Worm (Caenorhabditis elegans) whole organism, late embryonic: ENCODE data around the gene pstk-1.
A peak's percentile ranks its signal among the peaks of the same experiment; 100 is the strongest.

Experiments used
- C08G9.2 ChIP-seq: sonication (generic microtip); optimal IDR thresholded peaks from 2 replicates; lab custom pipeline; 2016; ENCODE audit warnings: mild to moderate bottlenecking, missing genetic modification characterization, moderate library complexity, missing compliant biosample characterization
- K09A11.1 ChIP-seq: sonication (generic microtip); optimal IDR thresholded peaks from 2 replicates; lab custom pipeline; 2017; ENCODE audit warnings: antibody characterized with exemption, mild to moderate bottlenecking, missing genetic modification characterization, missing compliant biosample characterization; ENCODE audit not compliant: insufficient read depth
- T23F11.4 ChIP-seq: fragments of 200-800 bp; sonication (Bioruptor generic); optimal IDR thresholded peaks from 2 replicates; lab custom pipeline; 2018; ENCODE audit warnings: mild to moderate bottlenecking, missing genetic modification characterization, missing compliant biosample characterization
- ahr-1 ChIP-seq: sonication (generic microtip); optimal IDR thresholded peaks from 2 replicates; lab custom pipeline; 2016; ENCODE audit warnings: missing genetic modification characterization, missing compliant biosample characterization
- ama-1 ChIP-seq: fragments of 150-350 bp; optimal IDR thresholded peaks from 2 replicates; lab custom pipeline; 2014
- ceh-14 ChIP-seq: sonication (generic microtip); optimal IDR thresholded peaks from 2 replicates; lab custom pipeline; 2016; ENCODE audit warnings: missing genotype, missing genetic modification characterization, missing compliant biosample characterization
- ceh-18 ChIP-seq: sonication (generic microtip); optimal IDR thresholded peaks from 2 replicates; lab custom pipeline; 2016; ENCODE audit warnings: missing genetic modification characterization, missing compliant biosample characterization
- ceh-19 ChIP-seq: fragments of 200-800 bp; sonication (Bioruptor generic); optimal IDR thresholded peaks from 2 replicates; lab custom pipeline; 2018; ENCODE audit warnings: mild to moderate bottlenecking, missing genetic modification characterization, missing compliant biosample characterization
- ceh-2 ChIP-seq: sonication (generic microtip); optimal IDR thresholded peaks from 2 replicates; lab custom pipeline; 2016; ENCODE audit warnings: missing genotype, missing genetic modification characterization, missing compliant biosample characterization
- ceh-22 ChIP-seq: sonication (generic microtip); optimal IDR thresholded peaks from 2 replicates; lab custom pipeline; 2017; ENCODE audit warnings: missing biosample characterization, missing genetic modification characterization
- ceh-30 ChIP-seq: fragments of 150-350 bp; optimal IDR thresholded peaks from 2 replicates; lab custom pipeline; 2014; ENCODE audit warnings: missing biosample characterization, missing genetic modification characterization
- ceh-31 ChIP-seq: sonication (generic microtip); optimal IDR thresholded peaks from 2 replicates; lab custom pipeline; 2016; ENCODE audit warnings: missing genetic modification characterization, missing compliant biosample characterization
- ceh-45 ChIP-seq: fragments of 200-800 bp; sonication (Bioruptor generic); IDR thresholded peaks from 2 replicates; pipeline ENCODE4 v1.3.6; 2022; ENCODE audit warnings: missing genetic modification reagents, missing genetic modification characterization, missing compliant biosample characterization
- ceh-48 ChIP-seq: sonication (generic microtip); optimal IDR thresholded peaks from 2 replicates; lab custom pipeline; 2016; ENCODE audit warnings: missing genetic modification characterization, inconsistent platforms, missing compliant biosample characterization
- ceh-6 ChIP-seq: fragments of 200-800 bp; sonication (Bioruptor generic); optimal IDR thresholded peaks from 2 replicates; lab custom pipeline; 2018; ENCODE audit warnings: mild to moderate bottlenecking, missing genetic modification characterization, missing compliant biosample characterization
- dmd-4 ChIP-seq: sonication (generic microtip); optimal IDR thresholded peaks from 2 replicates; lab custom pipeline; 2016; ENCODE audit warnings: borderline replicate concordance, missing genetic modification characterization, missing compliant biosample characterization
- dve-1 ChIP-seq: sonication (generic microtip); optimal IDR thresholded peaks from 2 replicates; lab custom pipeline; 2017; ENCODE audit warnings: antibody characterized with exemption, mild to moderate bottlenecking, missing genetic modification characterization, missing compliant biosample characterization
- elt-2 ChIP-seq: sonication (generic microtip); optimal IDR thresholded peaks from 2 replicates; lab custom pipeline; 2016; ENCODE audit warnings: missing genetic modification reagents, missing genetic modification characterization, missing compliant biosample characterization
- ets-4 ChIP-seq: sonication (generic microtip); optimal IDR thresholded peaks from 2 replicates; lab custom pipeline; 2016; ENCODE audit warnings: missing genetic modification characterization, missing compliant biosample characterization
- fkh-10 ChIP-seq: fragments of 150-350 bp; optimal IDR thresholded peaks from 2 replicates; lab custom pipeline; 2014; ENCODE audit warnings: missing biosample characterization, missing genetic modification reagents, missing genetic modification characterization
- fkh-6 ChIP-seq: sonication (generic microtip); optimal IDR thresholded peaks from 2 replicates; lab custom pipeline; 2016; ENCODE audit warnings: missing genetic modification characterization, missing compliant biosample characterization
- lim-6 ChIP-seq: sonication (generic microtip); optimal IDR thresholded peaks from 2 replicates; lab custom pipeline; 2016; ENCODE audit warnings: missing genetic modification characterization, missing compliant biosample characterization
- nfya-1 ChIP-seq: sonication (generic microtip); optimal IDR thresholded peaks from 2 replicates; lab custom pipeline; 2017; ENCODE audit warnings: missing genetic modification characterization, mild to moderate bottlenecking, missing compliant biosample characterization, antibody characterized with exemption, moderate library complexity
- nhr-11 ChIP-seq: fragments of 150-350 bp; optimal IDR thresholded peaks from 2 replicates; lab custom pipeline; 2014; ENCODE audit warnings: missing biosample characterization, missing genetic modification characterization
- nhr-232 ChIP-seq: sonication (generic microtip); optimal IDR thresholded peaks from 2 replicates; lab custom pipeline; 2016; ENCODE audit warnings: missing genetic modification characterization, missing compliant biosample characterization
- odd-2 ChIP-seq: sonication (generic microtip); optimal IDR thresholded peaks from 2 replicates; lab custom pipeline; 2017; ENCODE audit warnings: antibody characterized with exemption, mild to moderate bottlenecking, missing genetic modification characterization, missing compliant biosample characterization
- pat-9 ChIP-seq: fragments of 200-800 bp; sonication (Bioruptor generic); optimal IDR thresholded peaks from 2 replicates; lab custom pipeline; 2018; ENCODE audit warnings: mild to moderate bottlenecking, missing genetic modification characterization, moderate library complexity, missing compliant biosample characterization
- pax-1 ChIP-seq: fragments of 150-350 bp; optimal IDR thresholded peaks from 2 replicates; lab custom pipeline; 2014; ENCODE audit warnings: missing biosample characterization, missing genetic modification characterization
- pqm-1 ChIP-seq: sonication (generic microtip); optimal IDR thresholded peaks from 2 replicates; lab custom pipeline; 2016; ENCODE audit warnings: missing genetic modification characterization, missing compliant biosample characterization
- ref-2 ChIP-seq: sonication (generic microtip); optimal IDR thresholded peaks from 2 replicates; lab custom pipeline; 2016; ENCODE audit warnings: missing genetic modification characterization, missing compliant biosample characterization
- rnt-1 ChIP-seq: sonication (generic microtip); optimal IDR thresholded peaks from 2 replicates; lab custom pipeline; 2016; ENCODE audit warnings: missing genetic modification characterization, missing compliant biosample characterization
- tbx-2 ChIP-seq: sonication (generic microtip); optimal IDR thresholded peaks from 2 replicates; lab custom pipeline; 2016; ENCODE audit warnings: missing genetic modification characterization, missing compliant biosample characterization
- ttx-3 ChIP-seq: sonication (generic microtip); optimal IDR thresholded peaks from 2 replicates; lab custom pipeline; 2016; ENCODE audit warnings: missing genetic modification reagents, missing genetic modification characterization, missing compliant biosample characterization
- unc-3 ChIP-seq, 2 experiments: fragments of 200-800 bp in 1 of 2; sonication (Bioruptor generic) in 1 of 2; sonication (generic microtip) in 1 of 2; conservative IDR thresholded peaks in 1 of 2; optimal IDR thresholded peaks in 1 of 2; 2 replicates each; pipeline versions ENCODE4 v1.3.6 to Lab custom; 2016 to 2022; ENCODE audit warnings: missing compliant biosample characterization in 2 of 2, missing genetic modification characterization in 2 of 2, missing genetic modification reagents in 1 of 2
- unc-42 ChIP-seq: sonication (generic microtip); optimal IDR thresholded peaks from 2 replicates; lab custom pipeline; 2016; ENCODE audit warnings: missing genotype, missing genetic modification characterization, missing compliant biosample characterization
- zip-5 ChIP-seq: sonication (generic microtip); optimal IDR thresholded peaks from 2 replicates; lab custom pipeline; 2016; ENCODE audit warnings: missing genetic modification characterization, missing compliant biosample characterization

The pstk-1 gene

DNA sequence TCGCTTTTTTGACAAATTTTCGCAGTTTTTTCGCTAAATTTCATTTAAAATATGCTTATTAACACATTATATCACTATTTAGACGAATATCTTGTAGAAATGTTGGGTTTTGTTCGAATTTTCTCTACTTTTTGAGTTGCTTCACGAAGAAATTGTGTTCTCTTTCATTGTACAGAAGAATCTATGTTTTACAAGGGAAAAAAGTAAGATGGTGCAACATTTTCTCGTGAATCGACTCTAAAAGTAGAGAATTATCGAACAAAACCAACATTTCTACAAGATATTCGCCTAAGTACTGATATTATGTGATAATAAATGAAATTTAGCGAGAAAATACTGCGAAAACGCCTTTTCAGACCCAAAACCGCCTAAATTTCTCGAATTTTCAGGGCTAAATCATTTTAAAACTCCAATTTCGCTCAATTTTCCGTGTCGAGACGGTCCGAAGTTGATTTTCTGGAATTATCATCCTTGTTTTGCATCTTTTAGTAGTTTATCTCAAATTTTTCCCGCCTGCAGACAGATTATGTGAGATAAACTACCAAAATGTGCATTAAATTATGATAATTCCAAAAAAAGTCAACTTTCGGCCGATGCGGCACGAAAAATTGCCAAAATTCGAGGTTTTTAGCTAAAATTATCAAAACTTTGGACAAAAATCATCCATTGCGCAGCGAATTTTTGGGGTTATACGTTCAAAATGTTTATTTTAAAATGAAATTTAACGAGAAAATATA lies 38.7 kb upstream of the pstk-1 start:
- no peak for TF ChIP-seq dve-1 (tag; lab: Kevin White, UChicago)
- no peak for TF ChIP-seq pat-9 (tag; lab: Kevin White, UChicago)
- no peak for TF ChIP-seq ama-1 (lab: Kevin White, UChicago)
- no peak for TF ChIP-seq ahr-1 (tag; lab: Kevin White, UChicago)
- no peak for TF ChIP-seq ceh-19 (GFP tag; lab: Kevin White, UChicago)
- no peak for TF ChIP-seq ttx-3 (tag; lab: Kevin White, UChicago)
- TF ChIP-seq odd-2 (tag; lab: Kevin White, UChicago) = no peak
- no peak for TF ChIP-seq ceh-6
- no peak for TF ChIP-seq ceh-30 (tag; lab: Kevin White, UChicago)
- no peak for TF ChIP-seq nhr-11 (tag; lab: Kevin White, UChicago)
- no peak for TF ChIP-seq K09A11.1 (tag; lab: Kevin White, UChicago)
- no peak for TF ChIP-seq ceh-45 (GFP tag; lab: Robert Waterston, UW)

DNA sequence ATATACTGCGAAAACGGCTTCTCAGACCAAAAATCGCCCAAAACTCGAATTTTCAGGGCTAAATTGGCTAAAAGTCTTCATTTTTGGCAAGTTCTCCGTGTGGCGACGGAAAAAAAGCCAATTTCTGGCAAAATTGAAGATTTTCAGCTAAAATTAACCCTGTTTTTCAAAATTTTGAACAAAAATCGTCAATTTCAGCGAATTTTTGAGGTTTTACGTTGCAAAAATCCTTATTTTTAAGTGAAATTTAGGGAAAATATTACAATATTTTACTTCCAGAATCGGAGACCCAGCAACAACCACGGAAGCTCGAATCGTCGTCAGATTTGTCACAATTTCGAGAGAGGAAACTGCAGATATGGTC lies 38.2 kb upstream of the pstk-1 start:
- TF ChIP-seq C08G9.2 (tag; lab: Kevin White, UChicago) = no peak
- no peak for TF ChIP-seq ceh-18 (tag; lab: Kevin White, UChicago)
- no peak for TF ChIP-seq ceh-2 (tag; lab: Kevin White, UChicago)
- TF ChIP-seq T23F11.4 (GFP tag; lab: Kevin White, UChicago) = no peak
- TF ChIP-seq ttx-3 (tag; lab: Kevin White, UChicago) = no peak
- TF ChIP-seq ref-2 (tag; lab: Kevin White, UChicago) = no peak
- TF ChIP-seq ceh-30 (tag; lab: Kevin White, UChicago) = no peak
- no peak for TF ChIP-seq dve-1 (tag; lab: Kevin White, UChicago)

DNA sequence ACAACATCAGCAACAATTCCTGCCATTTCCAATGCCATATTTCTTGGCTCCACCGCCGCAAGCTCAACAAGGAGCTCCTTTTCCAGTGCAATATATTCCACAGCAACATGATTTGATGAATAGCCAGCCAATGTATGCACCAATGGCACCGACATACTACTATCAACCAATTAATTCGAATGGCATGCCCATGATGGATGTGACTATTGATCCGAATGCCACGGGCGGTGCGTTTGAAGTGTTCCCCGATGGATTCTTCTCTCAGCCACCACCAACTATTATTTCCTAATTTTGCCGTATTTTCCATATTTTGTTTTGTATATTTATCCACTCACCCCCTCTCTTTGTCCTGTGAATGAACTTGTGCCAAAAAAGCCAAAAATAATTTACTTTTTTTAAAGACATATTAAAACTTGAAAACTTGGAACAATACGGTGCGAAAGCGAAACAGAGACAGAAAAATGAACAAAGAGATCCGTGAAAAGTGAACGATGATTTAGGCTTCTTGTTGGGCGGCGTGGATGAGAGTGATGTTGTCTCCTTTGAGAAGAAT lies 37.5 kb upstream of the pstk-1 start:
- TF ChIP-seq pat-9 (tag; lab: Kevin White, UChicago) (no peak), dmd-4 (no peak)

DNA sequence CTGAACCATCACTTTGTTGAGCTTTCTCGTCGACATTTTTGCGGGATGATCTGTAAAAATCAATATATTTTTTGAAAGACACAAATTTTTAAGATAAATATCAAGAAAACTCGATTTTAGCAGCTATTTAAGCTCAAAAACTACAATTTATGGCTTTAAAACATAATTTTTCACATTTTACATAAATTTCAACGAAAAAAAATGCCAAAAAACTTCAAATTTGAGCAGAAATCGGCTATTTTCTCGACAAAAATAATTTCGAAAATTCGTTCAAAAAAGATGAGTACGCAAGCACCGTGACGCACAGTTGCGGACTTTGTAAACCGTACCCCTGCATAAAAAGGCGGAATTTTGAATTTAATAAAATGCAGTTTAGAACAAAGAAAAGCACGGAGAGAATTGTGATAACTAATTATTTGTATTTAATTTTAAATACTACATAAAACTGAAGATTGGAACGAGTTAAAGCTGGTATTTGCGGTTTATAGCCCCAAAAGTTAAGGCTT lies 36.8 kb upstream of the pstk-1 start, which contains the start of gene snr-6:
Gene snr-6, minus strand, starts transcription at position 51 of the 506 bp plus-strand sequence.
- TF ChIP-seq ceh-19 (GFP tag; lab: Kevin White, UChicago) = no peak
- TF ChIP-seq dve-1 (tag; lab: Kevin White, UChicago) = no peak
- no peak for TF ChIP-seq lim-6
- TF ChIP-seq unc-3 (GFP tag; conservative IDR thresholded peaks at IDR 0.05; lab: Robert Waterston, UW) = no peak
- TF ChIP-seq unc-3 (tag; optimal IDR thresholded peaks at IDR 0.05; lab: Kevin White, UChicago) = no peak
- peak; percentile 84 for TF ChIP-seq nfya-1
- TF ChIP-seq ets-4 (tag; lab: Kevin White, UChicago) = peak; percentile 2
- peak; percentile 55 for TF ChIP-seq pax-1
- TF ChIP-seq tbx-2 (tag; lab: Kevin White, UChicago) = peak; percentile 41
- TF ChIP-seq ceh-31 (tag; lab: Kevin White, UChicago) = peak; percentile 24
- no peak for TF ChIP-seq K09A11.1 (tag; lab: Kevin White, UChicago)
- TF ChIP-seq ceh-18 (tag; lab: Kevin White, UChicago) = no peak
- no peak for TF ChIP-seq fkh-6 (tag; lab: Kevin White, UChicago)
- TF ChIP-seq pqm-1 (tag; lab: Kevin White, UChicago) = peak; percentile 16
- TF ChIP-seq ceh-30 (tag; lab: Kevin White, UChicago) = no peak
- no peak for TF ChIP-seq nhr-232 (tag; lab: Kevin White, UChicago)
- no peak for TF ChIP-seq zip-5
- no peak for TF ChIP-seq fkh-10
- TF ChIP-seq unc-42 (tag; lab: Kevin White, UChicago) = peak; percentile 63
- TF ChIP-seq ceh-22 = no peak
- no peak for TF ChIP-seq rnt-1 (tag; lab: Kevin White, UChicago)
- peak; percentile 7 for TF ChIP-seq ceh-2 (tag; lab: Kevin White, UChicago)
- TF ChIP-seq ceh-48 (tag; lab: Kevin White, UChicago) = peak; percentile 13
- peak; percentile 17 for TF ChIP-seq elt-2 (tag; lab: Kevin White, UChicago)
- TF ChIP-seq ceh-14 (tag; lab: Kevin White, UChicago) = peak; percentile 18
